Worm (Caenorhabditis elegans) whole organism, L3 larva: ENCODE data around the gene rif-1.2.

ENCODE experiments used
- ama-1 ChIP-seq: fragments of 150-350 bp; optimal IDR thresholded peaks from 2 replicates; lab custom pipeline; 2018
- daf-12 ChIP-seq: fragments of 150-350 bp; optimal IDR thresholded peaks from 2 replicates; lab custom pipeline; 2014; ENCODE audit warnings: missing biosample characterization, missing genetic modification reagents, missing genetic modification characterization
- eor-1 ChIP-seq, 2 experiments: fragments of 150-350 bp; optimal IDR thresholded peaks; 2 replicates each; lab custom pipeline; 2014 to 2018; ENCODE audit warnings: missing biosample characterization in 2 of 2, missing genetic modification characterization in 2 of 2
- fos-1 ChIP-seq: fragments of 150-350 bp; optimal IDR thresholded peaks from 2 replicates; lab custom pipeline; 2014; ENCODE audit warnings: missing biosample characterization, missing genetic modification characterization
- lin-39 ChIP-seq: fragments of 150-350 bp; optimal IDR thresholded peaks from 2 replicates; lab custom pipeline; 2018; ENCODE audit warnings: missing biosample characterization, missing genetic modification reagents, missing genetic modification characterization
- nhr-25 ChIP-seq: sonication (generic microtip); optimal IDR thresholded peaks from 2 replicates; lab custom pipeline; 2017; ENCODE audit warnings: missing biosample characterization, missing genetic modification characterization
- pha-4 ChIP-seq: fragments of 150-350 bp; optimal IDR thresholded peaks from 2 replicates; lab custom pipeline; 2014; ENCODE audit warnings: missing biosample characterization, missing genetic modification reagents, missing genetic modification characterization
- pqm-1 ChIP-seq: fragments of 150-350 bp; optimal IDR thresholded peaks from 2 replicates; lab custom pipeline; 2017; ENCODE audit warnings: missing biosample characterization, missing genetic modification characterization, inconsistent platforms
- sea-2 ChIP-seq: fragments of 150-350 bp; sonication (generic microtip); optimal IDR thresholded peaks from 4 replicates; lab custom pipeline; 2014; ENCODE audit warnings: missing biosample characterization, missing genetic modification reagents, missing genetic modification characterization
- ztf-11 ChIP-seq: fragments of 150-350 bp; optimal IDR thresholded peaks from 2 replicates; lab custom pipeline; 2014; ENCODE audit warnings: missing biosample characterization, missing genetic modification characterization

DNA sequence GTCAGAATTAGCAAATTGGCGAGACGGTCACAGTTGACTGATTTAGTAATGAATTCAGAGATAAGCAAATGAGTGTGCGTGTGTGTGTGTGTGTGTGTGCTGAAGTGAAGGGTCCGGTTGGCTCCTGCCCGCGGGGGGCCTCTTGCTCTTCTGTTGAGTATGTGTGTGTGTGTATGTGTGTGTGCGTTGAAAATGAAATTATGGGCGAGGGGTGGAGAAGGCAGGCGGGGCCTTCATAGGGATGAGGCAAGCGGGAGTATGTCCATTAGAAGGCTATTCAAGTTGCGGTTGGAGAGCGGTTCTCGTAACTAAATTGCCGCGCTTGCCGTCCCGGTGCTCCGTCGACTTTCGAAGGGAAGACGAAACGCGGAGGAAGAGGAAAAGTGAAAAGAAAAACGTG, 36.1 kb upstream of the rif-1.2 start:
- TF ChIP-seq ama-1 (lab: Kevin White, UChicago) (no peak), fos-1 (tag; lab: Kevin White, UChicago) (no peak), ztf-11 (no peak), sea-2 (GFP tag; lab: Kevin White, UChicago) (no peak), lin-39 (no peak), daf-12 (no peak), eor-1 (tag; optimal IDR thresholded peaks at IDR 0.05; lab: Kevin White, UChicago) (no peak), nhr-25 (no peak), pqm-1 (tag; lab: Kevin White, UChicago) (no peak), pha-4 (tag; lab: Kevin White, UChicago) (no peak)
